Worm (Caenorhabditis elegans) whole organism, mixed stage, embryonic: Measurements from ENCODE around the gene E02H4.2.

Experiments
- M03D4.4 ChIP-seq: sonication (generic microtip); optimal IDR thresholded peaks from 2 replicates; lab custom pipeline; 2017; ENCODE audit warnings: mild to moderate bottlenecking, missing genetic modification characterization, missing compliant biosample characterization
- blmp-1 ChIP-seq: fragments of 150-350 bp; optimal IDR thresholded peaks from 2 replicates; lab custom pipeline; 2014; ENCODE audit warnings: missing biosample characterization, missing genetic modification characterization
- ceh-83 ChIP-seq: fragments of 200-800 bp; sonication (Bioruptor generic); optimal IDR thresholded peaks from 2 replicates; lab custom pipeline; 2018; ENCODE audit warnings: mild to moderate bottlenecking, missing genetic modification characterization, missing compliant biosample characterization
- ces-1 ChIP-seq: fragments of 150-350 bp; optimal IDR thresholded peaks from 2 replicates; lab custom pipeline; 2014; ENCODE audit warnings: missing biosample characterization, missing genetic modification reagents, missing genetic modification characterization
- elt-1 ChIP-seq: sonication (generic microtip); optimal IDR thresholded peaks from 2 replicates; lab custom pipeline; 2017; ENCODE audit warnings: missing genetic modification characterization, mild to moderate bottlenecking, missing compliant biosample characterization, antibody characterized with exemption, moderate library complexity, borderline replicate concordance; ENCODE audit not compliant: insufficient read depth
- elt-3 ChIP-seq: fragments of 150-350 bp; optimal IDR thresholded peaks from 2 replicates; lab custom pipeline; 2014; ENCODE audit warnings: missing biosample characterization, missing genetic modification characterization
- hlh-1 ChIP-seq: fragments of 150-350 bp; optimal IDR thresholded peaks from 2 replicates; lab custom pipeline; 2014; ENCODE audit warnings: missing biosample characterization, missing genetic modification reagents, missing genetic modification characterization
- lsy-2 ChIP-seq: fragments of 150-350 bp; optimal IDR thresholded peaks from 2 replicates; lab custom pipeline; 2014; ENCODE audit warnings: missing biosample characterization, missing genetic modification characterization
- nhr-12 ChIP-seq: fragments of 150-350 bp; optimal IDR thresholded peaks from 2 replicates; lab custom pipeline; 2014; ENCODE audit warnings: missing biosample characterization, missing genetic modification characterization
- nhr-28 ChIP-seq: fragments of 150-350 bp; optimal IDR thresholded peaks from 2 replicates; lab custom pipeline; 2014; ENCODE audit warnings: missing biosample characterization, missing genetic modification characterization
- pha-4 ChIP-seq: fragments of 150-350 bp; optimal IDR thresholded peaks from 2 replicates; lab custom pipeline; 2018; ENCODE audit warnings: missing biosample characterization, missing genetic modification reagents, missing genetic modification characterization
- snpc-4 ChIP-seq: fragments of 150-350 bp; optimal IDR thresholded peaks from 2 replicates; lab custom pipeline; 2014; ENCODE audit warnings: missing biosample characterization, missing genetic modification characterization
- unc-62 ChIP-seq: fragments of 150-350 bp; optimal IDR thresholded peaks from 2 replicates; lab custom pipeline; 2014; ENCODE audit warnings: missing biosample characterization, missing genetic modification reagents, missing genetic modification characterization

DNA sequence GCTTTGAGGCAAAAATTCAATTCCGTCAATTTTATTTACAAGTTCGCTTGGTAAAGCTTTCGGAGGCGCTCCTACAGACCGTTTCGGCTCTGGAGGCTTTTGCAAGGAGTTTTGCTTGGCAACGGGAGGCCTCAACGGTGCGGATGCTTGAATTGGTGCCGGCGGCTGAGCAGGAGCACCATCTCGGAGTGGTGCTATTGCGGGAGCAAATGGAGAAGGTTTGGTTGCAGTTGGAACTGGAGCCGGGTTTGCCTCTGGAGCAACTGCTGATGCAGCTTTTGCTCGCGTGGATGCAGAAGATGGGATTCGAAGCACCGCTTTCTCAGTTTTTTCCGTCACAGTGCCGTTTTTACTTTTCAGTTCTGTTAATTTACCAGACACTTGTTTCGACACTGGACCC lies 8.6 kb upstream of the E02H4.2 start:
- TF ChIP-seq blmp-1 (tag; lab: Kevin White, UChicago) (no peak), elt-3 (no peak), lsy-2 (tag; lab: Kevin White, UChicago) (no peak), unc-62 (GFP tag; lab: Kevin White, UChicago) (no peak), ceh-83 (GFP tag; lab: Kevin White, UChicago) (no peak), ces-1 (GFP tag; lab: Kevin White, UChicago) (no peak), elt-1 (tag; lab: Kevin White, UChicago) (no peak), M03D4.4 (no peak), nhr-12 (tag; lab: Kevin White, UChicago) (no peak), pha-4 (tag; lab: Kevin White, UChicago) (no peak), snpc-4 (tag; lab: Kevin White, UChicago) (no peak), nhr-28 (tag; lab: Kevin White, UChicago) (no peak), hlh-1 (no peak)
